Fruit fly (Drosophila melanogaster) whole organism, adult: ENCODE data around the gene pxb.

Experiments used
- CG33017 ChIP-seq: fragments of 200-800 bp; sonication (Bioruptor generic); optimal IDR thresholded peaks from 2 replicates; lab custom pipeline; 2018; ENCODE audit warnings: missing biosample characterization, mild to moderate bottlenecking, missing genetic modification characterization, moderate library complexity
- CG5204 ChIP-seq: fragments of 200-800 bp; sonication (Bioruptor generic); optimal IDR thresholded peaks from 2 replicates; lab custom pipeline; 2016; ENCODE audit warnings: missing biosample characterization, missing genetic modification characterization
- CG7045 ChIP-seq: fragments of 200-800 bp; sonication (Bioruptor generic); optimal IDR thresholded peaks from 2 replicates; lab custom pipeline; 2017; ENCODE audit warnings: missing biosample characterization, mild to moderate bottlenecking, missing genetic modification characterization
- CG7101 ChIP-seq: fragments of 200-800 bp; sonication (Bioruptor generic); optimal IDR thresholded peaks from 2 replicates; lab custom pipeline; 2018; ENCODE audit warnings: missing biosample characterization, mild to moderate bottlenecking, missing genetic modification characterization, moderate library complexity
- Mnt ChIP-seq: fragments of 200-800 bp; sonication (Bioruptor generic); optimal IDR thresholded peaks from 2 replicates; lab custom pipeline; 2016; ENCODE audit warnings: missing biosample characterization, mild to moderate bottlenecking, missing genetic modification characterization
- bab1 ChIP-seq: fragments of 200-800 bp; sonication (Bioruptor generic); optimal IDR thresholded peaks from 3 replicates; lab custom pipeline; 2019; ENCODE audit warnings: missing biosample characterization, mild to moderate bottlenecking, missing genetic modification characterization, moderate library complexity
- kay ChIP-seq: fragments of 200-800 bp; sonication (Bioruptor generic); peaks from one replicate; lab custom pipeline; 2016; ENCODE audit warnings: missing biosample characterization, missing genetic modification characterization, borderline replicate concordance
- ovo ChIP-seq: fragments of 200-800 bp; sonication (Bioruptor generic); optimal IDR thresholded peaks from 2 replicates; lab custom pipeline; 2016; ENCODE audit warnings: missing biosample characterization, missing genetic modification characterization
- pad ChIP-seq: fragments of 200-800 bp; sonication (Bioruptor generic); optimal IDR thresholded peaks from 3 replicates; lab custom pipeline; 2017; ENCODE audit warnings: missing biosample characterization, missing genetic modification characterization, mild to moderate bottlenecking, moderate library complexity, missing genetic modification reagents
- toe ChIP-seq: fragments of 200-800 bp; sonication (Bioruptor generic); optimal IDR thresholded peaks from 2 replicates; lab custom pipeline; 2016; ENCODE audit warnings: missing biosample characterization, missing genetic modification characterization

DNA sequence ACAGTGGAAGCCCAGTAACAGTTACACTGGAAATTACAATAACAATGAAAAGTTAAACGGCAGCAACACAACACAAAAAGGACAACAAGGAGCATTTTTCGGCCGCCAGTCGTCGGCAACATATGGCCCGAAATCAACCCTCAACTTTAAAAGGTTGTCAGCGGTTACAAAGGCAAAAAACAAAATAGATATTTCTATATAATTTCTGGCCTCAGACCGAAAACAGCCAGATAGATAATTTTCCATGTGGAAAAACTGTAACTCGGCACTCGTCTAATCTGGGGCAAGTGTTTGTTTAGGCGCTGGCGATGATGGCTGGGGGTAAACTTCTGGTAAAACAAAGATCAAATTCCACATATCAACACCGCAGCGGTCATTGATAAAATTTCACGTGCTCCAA, 7.3 kb downstream of the pxb start:
- TF ChIP-seq CG5204 (GFP tag; lab: Kevin White, UChicago) (no peak), kay (GFP tag; lab: Kevin White, UChicago) (no peak), CG7101 (tag; lab: Kevin White, UChicago) (no peak), Mnt (GFP tag; lab: Kevin White, UChicago) (no peak), toe (GFP tag; lab: Kevin White, UChicago) (no peak), bab1 (GFP tag; lab: Kevin White, UChicago) (no peak), ovo (GFP tag; lab: Kevin White, UChicago) (no peak), pad (GFP tag; lab: Kevin White, UChicago) (no peak), CG7045 (GFP tag; lab: Kevin White, UChicago) (no peak), CG33017 (tag; lab: Kevin White, UChicago) (no peak)
